Worm (Caenorhabditis elegans) whole organism, young adult: Measurements from ENCODE around the gene srab-9.

Source experiments
- B0019.2 ChIP-seq: fragments of 200-800 bp; sonication (Bioruptor generic); conservative IDR thresholded peaks from 2 replicates; pipeline ENCODE4 v1.3.6; 2022; ENCODE audit warnings: missing genetic modification reagents, missing genetic modification characterization, missing compliant biosample characterization
- B0035.1 ChIP-seq: sonication (generic microtip); optimal IDR thresholded peaks from 2 replicates; lab custom pipeline; 2016; ENCODE audit warnings: missing genetic modification characterization, mild to moderate bottlenecking, missing compliant biosample characterization, missing genotype, missing genetic modification reagents
- F10E7.11 ChIP-seq: sonication (generic microtip); optimal IDR thresholded peaks from 2 replicates; lab custom pipeline; 2017; ENCODE audit warnings: mild to moderate bottlenecking, missing genetic modification characterization, moderate library complexity, missing compliant biosample characterization
- F55B11.4 ChIP-seq: sonication (generic microtip); optimal IDR thresholded peaks from 2 replicates; lab custom pipeline; 2016; ENCODE audit warnings: missing compliant biosample characterization, missing genetic modification characterization, borderline replicate concordance; ENCODE audit not compliant: insufficient read depth
- atf-7 ChIP-seq: sonication (generic microtip); optimal IDR thresholded peaks from 2 replicates; lab custom pipeline; 2017; ENCODE audit warnings: mild to moderate bottlenecking, missing genetic modification characterization, missing compliant biosample characterization
- bed-2 ChIP-seq: fragments of 200-800 bp; sonication (Bioruptor generic); IDR thresholded peaks from 2 replicates; pipeline ENCODE4 v1.3.6; 2022; ENCODE audit warnings: missing genetic modification reagents, missing genetic modification characterization, missing compliant biosample characterization
- dox-1 ChIP-seq: fragments of 200-800 bp; sonication (Bioruptor generic); IDR thresholded peaks from 2 replicates; pipeline ENCODE4 v1.3.6; 2022; ENCODE audit warnings: missing genetic modification reagents, missing genetic modification characterization, missing compliant biosample characterization
- dpff-1 ChIP-seq: sonication (generic microtip); optimal IDR thresholded peaks from 2 replicates; lab custom pipeline; 2017; ENCODE audit warnings: mild to moderate bottlenecking, missing genetic modification characterization, missing compliant biosample characterization
- efl-1 ChIP-seq: fragments of 150-350 bp; optimal IDR thresholded peaks from 2 replicates; lab custom pipeline; 2014; ENCODE audit warnings: missing biosample characterization, missing genetic modification reagents, missing genetic modification characterization
- egrh-3 ChIP-seq: fragments of 200-800 bp; sonication (Bioruptor generic); IDR thresholded peaks from 2 replicates; pipeline ENCODE4 v1.3.6; 2022; ENCODE audit warnings: missing genetic modification reagents, missing genetic modification characterization, missing compliant biosample characterization
- ekl-4 ChIP-seq: fragments of 200-800 bp; sonication (Bioruptor generic); IDR thresholded peaks from 2 replicates; pipeline ENCODE4 v1.3.6; 2022; ENCODE audit warnings: missing genetic modification reagents, missing genetic modification characterization, missing compliant biosample characterization
- ets-4 ChIP-seq: fragments of 200-800 bp; sonication (Bioruptor generic); optimal IDR thresholded peaks from 2 replicates; lab custom pipeline; 2018; ENCODE audit warnings: mild to moderate bottlenecking, missing genetic modification characterization, missing compliant biosample characterization
- hlh-26 ChIP-seq: fragments of 200-800 bp; sonication (Bioruptor generic); conservative IDR thresholded peaks from 2 replicates; pipeline ENCODE4 v1.3.6; 2022; ENCODE audit warnings: missing genetic modification reagents, missing genetic modification characterization, missing compliant biosample characterization
- hsf-1 ChIP-seq: fragments of 200-800 bp; sonication (Bioruptor generic); IDR thresholded peaks from 2 replicates; pipeline ENCODE4 v1.3.6; 2022; ENCODE audit warnings: missing genetic modification reagents, missing genetic modification characterization, missing compliant biosample characterization
- lin-26 ChIP-seq: fragments of 200-800 bp; sonication (Bioruptor generic); IDR thresholded peaks from 2 replicates; pipeline ENCODE4 v1.3.6; 2022; ENCODE audit warnings: missing genetic modification reagents, missing genetic modification characterization, missing compliant biosample characterization
- lir-1 ChIP-seq: fragments of 200-800 bp; sonication (Bioruptor generic); conservative IDR thresholded peaks from 2 replicates; pipeline ENCODE4 v1.3.6; 2022; ENCODE audit warnings: missing genetic modification reagents, missing genetic modification characterization, missing compliant biosample characterization
- madf-10 ChIP-seq: sonication (generic microtip); optimal IDR thresholded peaks from 2 replicates; lab custom pipeline; 2016; ENCODE audit warnings: mild to moderate bottlenecking, missing genetic modification characterization, missing compliant biosample characterization
- mes-4 ChIP-seq: sonication (generic microtip); optimal IDR thresholded peaks from 2 replicates; lab custom pipeline; 2016; ENCODE audit warnings: missing genotype, missing genetic modification characterization, missing compliant biosample characterization
- nfya-2 ChIP-seq: fragments of 200-800 bp; sonication (Bioruptor generic); IDR thresholded peaks from 2 replicates; pipeline ENCODE4 v1.3.6; 2022; ENCODE audit warnings: missing genetic modification reagents, missing genetic modification characterization, missing compliant biosample characterization
- nfyb-1 ChIP-seq: fragments of 200-800 bp; sonication (Bioruptor generic); IDR thresholded peaks from 2 replicates; pipeline ENCODE4 v1.3.6; 2022; ENCODE audit warnings: missing genetic modification reagents, missing genetic modification characterization, missing compliant biosample characterization
- nhr-80 ChIP-seq: sonication (generic microtip); optimal IDR thresholded peaks from 2 replicates; lab custom pipeline; 2016; ENCODE audit warnings: missing genetic modification characterization, missing compliant biosample characterization
- nhr-90 ChIP-seq: sonication (generic microtip); optimal IDR thresholded peaks from 2 replicates; lab custom pipeline; 2016; ENCODE audit warnings: missing genotype, mild to moderate bottlenecking, missing genetic modification characterization, missing compliant biosample characterization
- pha-4 ChIP-seq: fragments of 150-350 bp; sonication (generic microtip); optimal IDR thresholded peaks from 2 replicates; lab custom pipeline; 2014; ENCODE audit warnings: missing biosample characterization, missing genetic modification reagents, missing genetic modification characterization
- sea-2 ChIP-seq: fragments of 200-800 bp; sonication (Bioruptor generic); IDR thresholded peaks from 2 replicates; pipeline ENCODE4 v1.3.6; 2022; ENCODE audit warnings: missing genetic modification characterization, missing compliant biosample characterization
- snpc-1.1 ChIP-seq: sonication (generic microtip); optimal IDR thresholded peaks from 2 replicates; lab custom pipeline; 2017; ENCODE audit warnings: missing genetic modification characterization, mild to moderate bottlenecking, missing compliant biosample characterization, antibody characterized with exemption, moderate library complexity, missing genotype, missing genetic modification reagents; ENCODE audit not compliant: insufficient read depth
- tlf-1 ChIP-seq: fragments of 200-800 bp; sonication (Bioruptor generic); optimal IDR thresholded peaks from 2 replicates; lab custom pipeline; 2018; ENCODE audit warnings: mild to moderate bottlenecking, missing genetic modification characterization, missing compliant biosample characterization
- unc-62 ChIP-seq: fragments of 150-350 bp; optimal IDR thresholded peaks from 2 replicates; lab custom pipeline; 2014; ENCODE audit warnings: missing biosample characterization, missing genetic modification reagents, missing genetic modification characterization
- zfh-2 ChIP-seq: fragments of 200-800 bp; sonication (Bioruptor generic); conservative IDR thresholded peaks from 2 replicates; pipeline ENCODE4 v1.3.6; 2022; ENCODE audit warnings: missing genetic modification reagents, missing genetic modification characterization, missing compliant biosample characterization
- ztf-18 ChIP-seq: sonication (generic microtip); optimal IDR thresholded peaks from 2 replicates; lab custom pipeline; 2016; ENCODE audit warnings: missing genotype, mild to moderate bottlenecking, missing genetic modification characterization, missing compliant biosample characterization
- ztf-28 ChIP-seq: fragments of 200-800 bp; sonication (Bioruptor generic); IDR thresholded peaks from 2 replicates; pipeline ENCODE4 v1.3.6; 2022; ENCODE audit warnings: missing genetic modification reagents, missing genetic modification characterization, missing compliant biosample characterization
- ztf-3 ChIP-seq: fragments of 200-800 bp; sonication (Bioruptor generic); optimal IDR thresholded peaks from 2 replicates; lab custom pipeline; 2018; ENCODE audit warnings: mild to moderate bottlenecking, missing genetic modification characterization, missing compliant biosample characterization

Gene srab-9

DNA sequence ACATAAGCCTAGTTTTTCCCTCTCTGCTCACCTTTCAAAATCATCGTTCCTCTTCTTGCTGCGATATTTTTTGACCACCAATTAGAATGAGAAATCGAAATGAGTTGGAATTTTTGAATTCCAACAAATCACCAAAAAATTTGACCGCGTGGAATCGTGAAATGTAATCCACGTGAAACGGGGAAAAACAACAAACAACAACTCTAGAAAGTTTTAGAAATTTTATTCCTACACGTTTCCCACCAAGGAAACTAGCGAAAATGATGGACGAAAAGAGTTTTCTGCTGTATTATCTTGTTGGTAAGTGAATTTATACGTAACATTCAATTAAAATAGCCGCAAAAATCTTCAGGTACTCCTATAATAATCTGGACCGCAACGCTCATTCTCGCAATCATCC is 2.6 kb downstream of the srab-9 start, which contains the start of the genes irld-3 and F02C9.1:
Gene irld-3 (minus strand): TSS at position 101 of the 400 bp plus-strand sequence.
Gene F02C9.1 (plus strand): TSS at position 216 of the 400 bp plus-strand sequence.
- no peak for TF ChIP-seq B0035.1
- no peak for TF ChIP-seq nfyb-1 (GFP tag; lab: Robert Waterston, UW)
- TF ChIP-seq ekl-4, result no peak
- no peak for TF ChIP-seq mes-4 (tag; lab: Kevin White, UChicago)
- TF ChIP-seq snpc-1.1 (tag; lab: Kevin White, UChicago), result no peak
- TF ChIP-seq ets-4 (GFP tag; lab: Kevin White, UChicago), result no peak
- TF ChIP-seq, all 124 proteins: peak for 0

DNA sequence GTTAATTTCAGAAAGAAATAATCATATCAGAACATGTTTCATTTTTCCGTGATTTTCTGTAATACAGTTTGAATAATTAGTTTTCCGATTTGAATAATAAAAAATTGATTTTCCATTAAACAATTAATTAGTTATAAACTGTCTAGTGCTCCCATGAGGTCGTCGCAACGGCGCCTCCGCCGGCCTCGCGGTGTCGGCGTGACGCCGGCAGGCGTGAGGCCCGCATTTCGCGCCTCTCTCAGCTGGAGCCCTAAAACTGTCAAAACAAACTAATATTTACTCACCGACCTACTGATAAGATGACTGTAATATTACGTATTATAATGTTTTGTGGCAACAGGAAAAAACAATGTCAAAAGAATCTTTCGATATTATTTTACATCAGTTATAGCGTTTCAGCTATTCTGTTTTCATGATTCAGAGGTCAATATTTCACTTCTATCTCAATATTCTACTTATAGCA is 7.8 kb downstream of the srab-9 start, which contains the start of gene F02C9.2:
Gene F02C9.2 (plus strand): TSS at position 413 of the 463 bp plus-strand sequence.
- TF ChIP-seq hsf-1 (GFP tag; lab: Robert Waterston, UW) (no peak), egrh-3 (GFP tag; lab: Robert Waterston, UW) (peak; percentile 41; the same call in 1 of the 2 replicates), zfh-2 (GFP tag; lab: Robert Waterston, UW) (peak; percentile 81)

DNA sequence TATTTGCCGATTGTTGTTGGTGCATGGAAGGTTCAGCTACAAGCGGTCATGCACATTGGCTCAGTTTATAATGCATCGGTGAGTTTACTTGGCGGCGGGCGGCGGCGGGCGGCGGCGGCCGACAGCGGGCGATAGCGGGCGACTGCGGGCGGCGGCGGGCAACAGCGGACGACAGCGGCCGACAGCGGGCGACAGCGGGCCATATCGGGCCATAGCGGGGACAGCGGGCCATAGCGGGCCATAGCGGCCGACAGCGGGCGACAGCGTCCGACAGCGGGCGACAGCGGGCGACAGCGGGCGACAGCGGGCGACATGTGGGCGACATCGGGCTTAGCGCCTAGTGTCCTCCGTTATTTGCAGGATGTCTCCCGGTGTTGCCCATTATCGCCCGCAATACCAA is 9.0 kb downstream of the srab-9 start:
- TF ChIP-seq zfh-2 (GFP tag; lab: Robert Waterston, UW), result peak; percentile 97
- TF ChIP-seq ztf-28, result 0 out of 2 replicates have a peak, but pooled peaks have one; percentile 17
- no peak for TF ChIP-seq nhr-90 (tag; lab: Kevin White, UChicago)
- TF ChIP-seq sea-2, result peak; percentile 45; the same call in 1 of the 2 replicates
- TF ChIP-seq F10E7.11 (tag; lab: Kevin White, UChicago), result peak; percentile 38
- peak; percentile 98 for TF ChIP-seq egrh-3 (GFP tag; lab: Robert Waterston, UW)
- TF ChIP-seq lin-26 (GFP tag; lab: Robert Waterston, UW), result 0 out of 2 replicates have a peak, but pooled peaks have one; percentile 47
- peak; percentile 22; the same call in 1 of the 2 replicates for TF ChIP-seq bed-2 (GFP tag; lab: Robert Waterston, UW)
- no peak for TF ChIP-seq pha-4 (tag; lab: Kevin White, UChicago)
- TF ChIP-seq nfyb-1 (GFP tag; lab: Robert Waterston, UW), result no peak
- peak; percentile 13; the same call in 1 of the 2 replicates for TF ChIP-seq dox-1 (GFP tag; lab: Robert Waterston, UW)

ce11 chrV:3128803-3129202 is 12.3 kb downstream of the srab-9 start, which contains the start of gene tat-6:
Gene tat-6, plus strand, starts transcription at chrV:3129103.
- no peak for TF ChIP-seq ztf-3 (GFP tag; lab: Kevin White, UChicago)
- no peak for TF ChIP-seq B0019.2 (GFP tag; lab: Robert Waterston, UW)
- TF ChIP-seq, all 124 proteins: peak for 0

- TF ChIP-seq lir-1 (GFP tag; lab: Robert Waterston, UW), result no peak
- no peak for TF ChIP-seq F55B11.4 (tag; lab: Kevin White, UChicago)
- no peak for TF ChIP-seq pha-4 (tag; lab: Kevin White, UChicago)
- TF ChIP-seq atf-7 (tag; lab: Kevin White, UChicago), result no peak
- no peak for TF ChIP-seq hlh-26 (GFP tag; lab: Robert Waterston, UW)
- no peak for TF ChIP-seq unc-62 (GFP tag; lab: Kevin White, UChicago)
- no peak for TF ChIP-seq dpff-1 (tag; lab: Kevin White, UChicago)
- TF ChIP-seq tlf-1 (GFP tag; lab: Kevin White, UChicago), result no peak
- no peak for TF ChIP-seq nfya-2
- TF ChIP-seq efl-1 (GFP tag; lab: Kevin White, UChicago), result no peak
- no peak for TF ChIP-seq ets-4 (GFP tag; lab: Kevin White, UChicago)
- TF ChIP-seq ztf-18 (tag; lab: Kevin White, UChicago), result no peak
- TF ChIP-seq zfh-2 (GFP tag; lab: Robert Waterston, UW), result no peak
- TF ChIP-seq nhr-80 (tag; lab: Kevin White, UChicago), result no peak
- TF ChIP-seq madf-10, result no peak
- no peak for TF ChIP-seq nfyb-1 (GFP tag; lab: Robert Waterston, UW)
- TF ChIP-seq, all 124 proteins: peak for 0
These were observed 13.4 kb downstream of the srab-9 start, which contains the start of gene Y73C8C.10 for ce11 chrV:3127670-3128069. Gene Y73C8C.10, minus strand, starts transcription at chrV:3127770.
